Worm (Caenorhabditis elegans) whole organism, late embryonic: ENCODE results near the gene lgc-31.

Experiments used
- C38D4.7 ChIP-seq: fragments of 200-800 bp; sonication (Bioruptor generic); optimal IDR thresholded peaks from 2 replicates; lab custom pipeline; 2018; ENCODE audit warnings: mild to moderate bottlenecking, missing genetic modification characterization, moderate library complexity, missing compliant biosample characterization
- F13H6.1 ChIP-seq: sonication (generic microtip); optimal IDR thresholded peaks from 2 replicates; lab custom pipeline; 2016; ENCODE audit warnings: missing genetic modification characterization, missing compliant biosample characterization
- K09A11.1 ChIP-seq: sonication (generic microtip); optimal IDR thresholded peaks from 2 replicates; lab custom pipeline; 2017; ENCODE audit warnings: antibody characterized with exemption, mild to moderate bottlenecking, missing genetic modification characterization, missing compliant biosample characterization; ENCODE audit not compliant: insufficient read depth
- T23F11.4 ChIP-seq: fragments of 200-800 bp; sonication (Bioruptor generic); optimal IDR thresholded peaks from 2 replicates; lab custom pipeline; 2018; ENCODE audit warnings: mild to moderate bottlenecking, missing genetic modification characterization, missing compliant biosample characterization
- Y22D7AL.16 ChIP-seq: sonication (generic microtip); optimal IDR thresholded peaks from 2 replicates; lab custom pipeline; 2016; ENCODE audit warnings: missing genetic modification characterization, missing compliant biosample characterization
- ama-1 ChIP-seq: fragments of 150-350 bp; optimal IDR thresholded peaks from 2 replicates; lab custom pipeline; 2014
- ceh-14 ChIP-seq: sonication (generic microtip); optimal IDR thresholded peaks from 2 replicates; lab custom pipeline; 2016; ENCODE audit warnings: missing genotype, missing genetic modification characterization, missing compliant biosample characterization
- ceh-18 ChIP-seq: sonication (generic microtip); optimal IDR thresholded peaks from 2 replicates; lab custom pipeline; 2016; ENCODE audit warnings: missing genetic modification characterization, missing compliant biosample characterization
- ceh-2 ChIP-seq: sonication (generic microtip); optimal IDR thresholded peaks from 2 replicates; lab custom pipeline; 2016; ENCODE audit warnings: missing genotype, missing genetic modification characterization, missing compliant biosample characterization
- ceh-22 ChIP-seq: sonication (generic microtip); optimal IDR thresholded peaks from 2 replicates; lab custom pipeline; 2017; ENCODE audit warnings: missing biosample characterization, missing genetic modification characterization
- ceh-24 ChIP-seq: sonication (generic microtip); optimal IDR thresholded peaks from 2 replicates; lab custom pipeline; 2016; ENCODE audit warnings: mild to moderate bottlenecking, missing genetic modification characterization, missing compliant biosample characterization
- dmd-4 ChIP-seq: sonication (generic microtip); optimal IDR thresholded peaks from 2 replicates; lab custom pipeline; 2016; ENCODE audit warnings: borderline replicate concordance, missing genetic modification characterization, missing compliant biosample characterization
- elt-2 ChIP-seq: sonication (generic microtip); optimal IDR thresholded peaks from 2 replicates; lab custom pipeline; 2016; ENCODE audit warnings: missing genetic modification reagents, missing genetic modification characterization, missing compliant biosample characterization
- eyg-1 ChIP-seq: sonication (generic microtip); optimal IDR thresholded peaks from 2 replicates; lab custom pipeline; 2016; ENCODE audit warnings: missing genotype, missing genetic modification characterization, missing compliant biosample characterization
- fkh-10 ChIP-seq: fragments of 150-350 bp; optimal IDR thresholded peaks from 2 replicates; lab custom pipeline; 2014; ENCODE audit warnings: missing biosample characterization, missing genetic modification reagents, missing genetic modification characterization
- hlh-13 ChIP-seq: fragments of 200-800 bp; sonication (Bioruptor generic); optimal IDR thresholded peaks from 2 replicates; lab custom pipeline; 2018; ENCODE audit warnings: mild to moderate bottlenecking, missing genetic modification characterization, missing compliant biosample characterization
- hlh-30 ChIP-seq: sonication (generic microtip); optimal IDR thresholded peaks from 2 replicates; lab custom pipeline; 2017; ENCODE audit warnings: antibody characterized with exemption, missing genetic modification characterization, missing compliant biosample characterization; ENCODE audit not compliant: insufficient read depth
- mec-3 ChIP-seq: sonication (generic microtip); optimal IDR thresholded peaks from 2 replicates; lab custom pipeline; 2016; ENCODE audit warnings: borderline replicate concordance, missing genetic modification characterization, missing compliant biosample characterization
- nhr-11 ChIP-seq: fragments of 150-350 bp; optimal IDR thresholded peaks from 2 replicates; lab custom pipeline; 2014; ENCODE audit warnings: missing biosample characterization, missing genetic modification characterization
- npax-4 ChIP-seq: sonication (generic microtip); optimal IDR thresholded peaks from 2 replicates; lab custom pipeline; 2016; ENCODE audit warnings: missing genetic modification characterization, missing compliant biosample characterization
- pax-1 ChIP-seq: fragments of 150-350 bp; optimal IDR thresholded peaks from 2 replicates; lab custom pipeline; 2014; ENCODE audit warnings: missing biosample characterization, missing genetic modification characterization
- pha-2 ChIP-seq: sonication (generic microtip); optimal IDR thresholded peaks from 2 replicates; lab custom pipeline; 2017; ENCODE audit warnings: mild to moderate bottlenecking, missing genetic modification characterization, missing compliant biosample characterization
- pqm-1 ChIP-seq: sonication (generic microtip); optimal IDR thresholded peaks from 2 replicates; lab custom pipeline; 2016; ENCODE audit warnings: missing genetic modification characterization, missing compliant biosample characterization
- ref-2 ChIP-seq: sonication (generic microtip); optimal IDR thresholded peaks from 2 replicates; lab custom pipeline; 2016; ENCODE audit warnings: missing genetic modification characterization, missing compliant biosample characterization
- rnt-1 ChIP-seq: sonication (generic microtip); optimal IDR thresholded peaks from 2 replicates; lab custom pipeline; 2016; ENCODE audit warnings: missing genetic modification characterization, missing compliant biosample characterization
- sdc-2 ChIP-seq: sonication (generic microtip); optimal IDR thresholded peaks from 2 replicates; lab custom pipeline; 2016; ENCODE audit warnings: missing genotype, missing genetic modification characterization, missing compliant biosample characterization
- sox-2 ChIP-seq: fragments of 200-800 bp; sonication (Bioruptor generic); IDR thresholded peaks from 2 replicates; pipeline ENCODE4 v1.3.6; 2022; ENCODE audit warnings: missing genetic modification reagents, missing genetic modification characterization, missing compliant biosample characterization
- tbx-7 ChIP-seq: sonication (generic microtip); optimal IDR thresholded peaks from 2 replicates; lab custom pipeline; 2016; ENCODE audit warnings: missing genotype, missing genetic modification characterization, missing compliant biosample characterization
- unc-3 ChIP-seq, 2 experiments: fragments of 200-800 bp in 1 of 2; sonication (Bioruptor generic) in 1 of 2; sonication (generic microtip) in 1 of 2; conservative IDR thresholded peaks in 1 of 2; optimal IDR thresholded peaks in 1 of 2; 2 replicates each; pipeline versions ENCODE4 v1.3.6 to Lab custom; 2016 to 2022; ENCODE audit warnings: missing compliant biosample characterization in 2 of 2, missing genetic modification characterization in 2 of 2, missing genetic modification reagents in 1 of 2
- zip-5 ChIP-seq: sonication (generic microtip); optimal IDR thresholded peaks from 2 replicates; lab custom pipeline; 2016; ENCODE audit warnings: missing genetic modification characterization, missing compliant biosample characterization
- ztf-16 ChIP-seq: sonication (generic microtip); optimal IDR thresholded peaks from 2 replicates; lab custom pipeline; 2017; ENCODE audit warnings: missing genetic modification characterization, missing compliant biosample characterization

The lgc-31 gene

ce11 chrV:15492518-15492917, 29.3 kb downstream of the lgc-31 start, which contains the start of gene str-264:
Gene str-264 (minus strand): TSS chrV:15492618.
- TF ChIP-seq hlh-13 (GFP tag; lab: Kevin White, UChicago), result no peak
- TF ChIP-seq, all 69 proteins: peak for 0

- TF ChIP-seq tbx-7 (tag; lab: Kevin White, UChicago) (no peak), ztf-16 (tag; lab: Kevin White, UChicago) (no peak), npax-4 (tag; lab: Kevin White, UChicago) (no peak)
- TF ChIP-seq, all 69 proteins: peak for 0
Observed at ce11 chrV:15487764-15488163, 34.1 kb downstream of the lgc-31 start, which contains the start of gene srw-21. Gene srw-21 (plus strand): TSS chrV:15488064.

DNA sequence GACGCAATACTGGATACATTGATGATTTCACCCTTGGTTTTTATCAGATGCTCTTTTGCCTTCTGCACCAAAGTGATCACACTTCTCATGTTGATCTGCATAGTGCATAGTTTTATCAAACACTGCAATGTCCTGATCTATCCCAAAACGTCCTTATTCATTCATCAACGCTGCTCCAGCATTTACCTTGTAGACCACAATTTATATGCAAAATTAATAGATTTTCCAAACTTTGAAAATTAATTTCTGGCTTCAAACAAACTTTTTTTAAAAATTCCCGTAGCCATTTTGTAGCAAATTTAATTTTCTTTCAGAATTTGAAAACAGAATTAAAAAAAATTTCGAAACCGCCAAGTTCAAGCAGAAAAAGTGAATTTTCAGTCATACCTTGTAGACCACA, 37.3 kb downstream of the lgc-31 start, which contains the start of gene C06B8.3:
Gene C06B8.3, minus strand, starts transcription at position 101 of the 400 bp plus-strand sequence.
- TF ChIP-seq pqm-1 (tag; lab: Kevin White, UChicago) (no peak), pha-2 (no peak), unc-3 (GFP tag; conservative IDR thresholded peaks at IDR 0.05; lab: Robert Waterston, UW) (no peak), unc-3 (tag; optimal IDR thresholded peaks at IDR 0.05; lab: Kevin White, UChicago) (no peak), pax-1 (tag; lab: Kevin White, UChicago) (no peak), ceh-22 (tag; lab: Kevin White, UChicago) (no peak)

DNA sequence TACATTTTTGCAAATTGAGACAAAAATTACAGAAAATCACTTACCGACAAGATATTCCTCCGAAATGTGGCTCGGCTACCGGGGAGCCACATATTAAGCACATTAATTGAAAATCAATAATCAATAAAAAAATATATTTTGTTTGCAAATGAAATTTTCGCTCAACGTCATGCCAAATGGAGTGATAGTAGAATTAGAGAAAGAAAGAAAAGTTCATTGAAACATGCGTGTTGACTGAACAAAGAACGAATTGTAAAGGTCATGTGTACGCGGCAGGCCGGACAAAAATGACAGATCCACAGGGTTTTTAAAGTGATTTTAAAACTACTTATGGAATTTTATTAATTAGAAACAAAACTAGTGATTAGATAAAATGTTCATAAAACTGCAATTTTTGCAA, 38.3 kb downstream of the lgc-31 start:
- no peak for TF ChIP-seq ztf-16 (tag; lab: Kevin White, UChicago)
- no peak for TF ChIP-seq zip-5 (tag; lab: Kevin White, UChicago)
- TF ChIP-seq ceh-2, result no peak
- TF ChIP-seq npax-4 (tag; lab: Kevin White, UChicago), result no peak
- TF ChIP-seq C38D4.7 (GFP tag; lab: Kevin White, UChicago), result no peak
- TF ChIP-seq fkh-10 (GFP tag; lab: Kevin White, UChicago), result no peak
- no peak for TF ChIP-seq ceh-14
- no peak for TF ChIP-seq elt-2 (tag; lab: Kevin White, UChicago)
- TF ChIP-seq ceh-18, result no peak
- TF ChIP-seq ceh-24 (tag; lab: Kevin White, UChicago), result no peak
- no peak for TF ChIP-seq K09A11.1 (tag; lab: Kevin White, UChicago)
- no peak for TF ChIP-seq ref-2 (tag; lab: Kevin White, UChicago)
- no peak for TF ChIP-seq sox-2 (GFP tag; lab: Robert Waterston, UW)
- TF ChIP-seq mec-3 (tag; lab: Kevin White, UChicago), result no peak
- TF ChIP-seq F13H6.1 (tag; lab: Kevin White, UChicago), result no peak

DNA sequence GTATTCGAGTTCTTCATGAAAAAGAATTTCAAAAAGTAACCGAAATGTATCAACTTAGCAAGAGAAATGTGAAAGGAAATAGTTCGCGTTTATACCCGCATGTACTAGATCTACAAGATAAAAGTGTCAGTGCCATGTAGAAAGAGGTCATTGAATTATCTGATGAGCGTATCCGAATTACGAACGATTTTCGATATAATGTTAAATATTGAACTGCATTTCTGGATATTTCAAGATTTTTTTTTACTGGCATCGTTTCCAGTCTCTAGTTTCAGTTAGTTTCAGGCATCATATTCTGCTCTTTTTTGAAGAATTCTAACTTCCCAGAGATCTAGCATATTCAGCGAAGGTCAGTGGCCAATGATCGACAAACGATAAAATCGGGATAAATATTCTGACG, 40.4 kb downstream of the lgc-31 start, which contains the start of gene nhr-150:
Gene nhr-150, minus strand, starts transcription at position 92 of the 400 bp plus-strand sequence.
- TF ChIP-seq eyg-1 (tag; lab: Kevin White, UChicago) (no peak), sdc-2 (tag; lab: Kevin White, UChicago) (no peak)
- TF ChIP-seq, all 69 proteins: peak for 0

- no peak for TF ChIP-seq ztf-16 (tag; lab: Kevin White, UChicago)
- TF ChIP-seq sox-2 (GFP tag; lab: Robert Waterston, UW), result no peak
- no peak for TF ChIP-seq ama-1 (lab: Kevin White, UChicago)
- no peak for TF ChIP-seq dmd-4
- TF ChIP-seq nhr-11 (tag; lab: Kevin White, UChicago), result no peak
- TF ChIP-seq rnt-1, result no peak
- no peak for TF ChIP-seq Y22D7AL.16 (tag; lab: Kevin White, UChicago)
- TF ChIP-seq T23F11.4 (GFP tag; lab: Kevin White, UChicago), result no peak
- TF ChIP-seq tbx-7 (tag; lab: Kevin White, UChicago), result no peak
- no peak for TF ChIP-seq hlh-30 (tag; lab: Kevin White, UChicago)
Observed at ce11 chrV:15480505-15481075, 41.2 kb downstream of the lgc-31 start.
